Worm (Caenorhabditis elegans) whole organism, L1 larva: Measurements from ENCODE around the gene srx-47.

Experiments
- C04F5.9 ChIP-seq: sonication (generic microtip); optimal IDR thresholded peaks from 2 replicates; lab custom pipeline; 2016; ENCODE audit warnings: missing genetic modification characterization, missing compliant biosample characterization
- C34B4.2 ChIP-seq: sonication (generic microtip); optimal IDR thresholded peaks from 2 replicates; lab custom pipeline; 2017; ENCODE audit warnings: mild to moderate bottlenecking, missing genetic modification characterization, missing compliant biosample characterization
- F16B12.6 ChIP-seq: fragments of 150-350 bp; optimal IDR thresholded peaks from 2 replicates; lab custom pipeline; 2014; ENCODE audit warnings: missing biosample characterization, missing genetic modification characterization
- Y116A8C.19 ChIP-seq: sonication (generic microtip); optimal IDR thresholded peaks from 2 replicates; lab custom pipeline; 2016; ENCODE audit warnings: missing compliant biosample characterization, missing genetic modification characterization, borderline replicate concordance
- alr-1 ChIP-seq: fragments of 200-800 bp; sonication (Bioruptor generic); optimal IDR thresholded peaks from 2 replicates; lab custom pipeline; 2018; ENCODE audit warnings: borderline replicate concordance, mild to moderate bottlenecking, missing genetic modification characterization, missing compliant biosample characterization
- aly-2 ChIP-seq: fragments of 150-350 bp; optimal IDR thresholded peaks from 2 replicates; lab custom pipeline; 2014; ENCODE audit warnings: missing biosample characterization, missing genetic modification characterization
- ama-1 ChIP-seq: fragments of 150-350 bp; optimal IDR thresholded peaks from 2 replicates; lab custom pipeline; 2014
- ceh-90 ChIP-seq: sonication (generic microtip); optimal IDR thresholded peaks from 2 replicates; lab custom pipeline; 2016; ENCODE audit warnings: missing genetic modification characterization, missing compliant biosample characterization
- ces-1 ChIP-seq: fragments of 150-350 bp; optimal IDR thresholded peaks from 2 replicates; lab custom pipeline; 2014; ENCODE audit warnings: missing biosample characterization, missing genetic modification reagents, missing genetic modification characterization
- dsc-1 ChIP-seq: sonication (generic microtip); optimal IDR thresholded peaks from 2 replicates; lab custom pipeline; 2016; ENCODE audit warnings: mild to moderate bottlenecking, missing genetic modification characterization, missing compliant biosample characterization
- efl-1 ChIP-seq, 4 experiments: fragments of 150-350 bp; optimal IDR thresholded peaks in 3 of 4; peaks in 1 of 4; 1 replicate in 1 of 4; 2 replicates in 3 of 4; lab custom pipeline; 2014; ENCODE audit warnings: missing biosample characterization in 2 of 4, missing genetic modification characterization in 2 of 4, missing genetic modification reagents in 2 of 4
- efl-3 ChIP-seq: fragments of 200-800 bp; sonication (Bioruptor generic); optimal IDR thresholded peaks from 2 replicates; lab custom pipeline; 2018; ENCODE audit warnings: mild to moderate bottlenecking, missing genetic modification characterization, missing compliant biosample characterization
- egl-13 ChIP-seq: sonication (generic microtip); optimal IDR thresholded peaks from 2 replicates; lab custom pipeline; 2016; ENCODE audit warnings: missing genotype, missing genetic modification reagents, missing genetic modification characterization, missing compliant biosample characterization
- elt-3 ChIP-seq, 6 experiments: fragments of 150-350 bp in 1 of 6; sonication (generic microtip); optimal IDR thresholded peaks; 2 replicates each; lab custom pipeline; 2017 to 2018; ENCODE audit warnings: missing biosample characterization in 6 of 6, missing genetic modification characterization in 6 of 6, inconsistent platforms in 1 of 6
- fkh-10 ChIP-seq: sonication (generic microtip); optimal IDR thresholded peaks from 2 replicates; lab custom pipeline; 2017; ENCODE audit warnings: missing biosample characterization, missing genetic modification reagents, missing genetic modification characterization
- fkh-8 ChIP-seq: sonication (generic microtip); optimal IDR thresholded peaks from 2 replicates; lab custom pipeline; 2016; ENCODE audit warnings: mild to moderate bottlenecking, missing genetic modification characterization, missing compliant biosample characterization
- fos-1 ChIP-seq: fragments of 150-350 bp; optimal IDR thresholded peaks from 2 replicates; lab custom pipeline; 2014; ENCODE audit warnings: missing biosample characterization, missing genetic modification characterization
- grh-1 ChIP-seq: fragments of 200-800 bp; sonication (Bioruptor generic); IDR thresholded peaks from 2 replicates; pipeline ENCODE4 v1.3.6; 2022; ENCODE audit warnings: missing genetic modification reagents, missing genetic modification characterization, missing compliant biosample characterization
- hlh-17 ChIP-seq: fragments of 200-800 bp; sonication (Bioruptor generic); optimal IDR thresholded peaks from 2 replicates; lab custom pipeline; 2018; ENCODE audit warnings: missing genetic modification characterization, mild to moderate bottlenecking, missing compliant biosample characterization, moderate library complexity, borderline replicate concordance
- hlh-4 ChIP-seq: sonication (generic microtip); optimal IDR thresholded peaks from 2 replicates; lab custom pipeline; 2016; ENCODE audit warnings: mild to moderate bottlenecking, missing genetic modification characterization, missing compliant biosample characterization
- hpl-2 ChIP-seq: fragments of 150-350 bp; optimal IDR thresholded peaks from 2 replicates; lab custom pipeline; 2014; ENCODE audit warnings: missing biosample characterization, missing genetic modification reagents, missing genetic modification characterization
- isw-1 ChIP-seq: fragments of 200-800 bp; sonication (Bioruptor generic); IDR thresholded peaks from 2 replicates; pipeline ENCODE4 v1.3.6; 2022; ENCODE audit warnings: missing genetic modification characterization, missing compliant biosample characterization
- lin-13 ChIP-seq: fragments of 150-350 bp; optimal IDR thresholded peaks from 2 replicates; lab custom pipeline; 2014; ENCODE audit warnings: missing biosample characterization, missing genetic modification reagents, missing genetic modification characterization
- lin-15B ChIP-seq: fragments of 150-350 bp; sonication (generic microtip); optimal IDR thresholded peaks from 3 replicates; lab custom pipeline; 2014; ENCODE audit warnings: missing biosample characterization, missing genetic modification characterization
- lin-35 ChIP-seq, 2 experiments: fragments of 150-350 bp; optimal IDR thresholded peaks; 2 replicates each; lab custom pipeline; 2014; ENCODE audit warnings: missing biosample characterization in 2 of 2, missing genetic modification characterization in 2 of 2, missing genetic modification reagents in 2 of 2
- lsy-2 ChIP-seq, 2 experiments: fragments of 150-350 bp; optimal IDR thresholded peaks; 2 replicates each; lab custom pipeline; 2014; ENCODE audit warnings: missing biosample characterization in 2 of 2, missing genetic modification characterization in 2 of 2
- mab-9 ChIP-seq: fragments of 200-800 bp; sonication (Bioruptor generic); IDR thresholded peaks from 2 replicates; pipeline ENCODE4 v1.3.6; 2022; ENCODE audit warnings: missing genetic modification reagents, missing genetic modification characterization, missing compliant biosample characterization
- mdl-1 ChIP-seq, 2 experiments: fragments of 150-350 bp; optimal IDR thresholded peaks; 2 replicates each; lab custom pipeline; 2014 to 2017; ENCODE audit warnings: missing biosample characterization in 2 of 2, missing genetic modification characterization in 2 of 2, inconsistent platforms in 1 of 2
- mef-2 ChIP-seq: fragments of 150-350 bp; optimal IDR thresholded peaks from 2 replicates; lab custom pipeline; 2014; ENCODE audit warnings: missing biosample characterization, missing genetic modification characterization
- mep-1 ChIP-seq: fragments of 150-350 bp; optimal IDR thresholded peaks from 2 replicates; lab custom pipeline; 2014; ENCODE audit warnings: missing biosample characterization, missing genetic modification characterization
- nhr-11 ChIP-seq: fragments of 150-350 bp; optimal IDR thresholded peaks from 2 replicates; lab custom pipeline; 2014; ENCODE audit warnings: missing biosample characterization, missing genetic modification characterization
- nhr-19 ChIP-seq: fragments of 200-800 bp; sonication (Bioruptor generic); conservative IDR thresholded peaks from 2 replicates; pipeline ENCODE4 v1.3.6; 2022; ENCODE audit warnings: missing genetic modification characterization, missing compliant biosample characterization
- nhr-28 ChIP-seq: fragments of 150-350 bp; optimal IDR thresholded peaks from 2 replicates; lab custom pipeline; 2014; ENCODE audit warnings: missing biosample characterization, missing genetic modification characterization
- nhr-47 ChIP-seq: sonication (generic microtip); optimal IDR thresholded peaks from 2 replicates; lab custom pipeline; 2016; ENCODE audit warnings: mild to moderate bottlenecking, missing genetic modification characterization, moderate library complexity, missing compliant biosample characterization
- nhr-84 ChIP-seq: sonication (generic microtip); optimal IDR thresholded peaks from 2 replicates; lab custom pipeline; 2017; ENCODE audit warnings: missing biosample characterization, missing genetic modification characterization
- nhr-85 ChIP-seq: sonication (generic microtip); peaks from one replicate; lab custom pipeline; 2016; ENCODE audit warnings: missing genetic modification characterization, inconsistent platforms, missing compliant biosample characterization
- pag-3 ChIP-seq: sonication (generic microtip); optimal IDR thresholded peaks from 2 replicates; lab custom pipeline; 2017; ENCODE audit warnings: missing genetic modification characterization, mild to moderate bottlenecking, missing compliant biosample characterization, antibody characterized with exemption, borderline replicate concordance; ENCODE audit not compliant: insufficient read depth
- pax-3 ChIP-seq: fragments of 200-800 bp; sonication (Bioruptor generic); optimal IDR thresholded peaks from 2 replicates; lab custom pipeline; 2018; ENCODE audit warnings: mild to moderate bottlenecking, missing genetic modification characterization, moderate library complexity, missing compliant biosample characterization
- skn-1 ChIP-seq: fragments of 150-350 bp; optimal IDR thresholded peaks from 2 replicates; lab custom pipeline; 2014; ENCODE audit warnings: missing biosample characterization, missing genetic modification characterization
- snu-23 ChIP-seq: sonication (generic microtip); optimal IDR thresholded peaks from 2 replicates; lab custom pipeline; 2016; ENCODE audit warnings: missing genetic modification characterization, missing compliant biosample characterization
- sup-37 ChIP-seq: fragments of 200-800 bp; sonication (Bioruptor generic); optimal IDR thresholded peaks from 2 replicates; lab custom pipeline; 2018; ENCODE audit warnings: mild to moderate bottlenecking, missing genetic modification characterization, missing compliant biosample characterization
- tbx-2 ChIP-seq: sonication (generic microtip); optimal IDR thresholded peaks from 2 replicates; lab custom pipeline; 2016; ENCODE audit warnings: missing genetic modification characterization, missing compliant biosample characterization
- unc-30 ChIP-seq: sonication (generic microtip); optimal IDR thresholded peaks from 2 replicates; lab custom pipeline; 2017; ENCODE audit warnings: missing biosample characterization, missing genetic modification characterization
- unc-86 ChIP-seq: sonication (generic microtip); optimal IDR thresholded peaks from 2 replicates; lab custom pipeline; 2016; ENCODE audit warnings: missing genetic modification characterization, missing compliant biosample characterization
- vab-15 ChIP-seq: sonication (generic microtip); optimal IDR thresholded peaks from 2 replicates; lab custom pipeline; 2017; ENCODE audit warnings: missing genotype, mild to moderate bottlenecking, missing genetic modification characterization, missing compliant biosample characterization
- zag-1 ChIP-seq: fragments of 150-350 bp; optimal IDR thresholded peaks from 2 replicates; lab custom pipeline; 2014; ENCODE audit warnings: missing biosample characterization, missing genetic modification characterization
- zip-4 ChIP-seq: fragments of 200-800 bp; sonication (Bioruptor generic); optimal IDR thresholded peaks from 2 replicates; lab custom pipeline; 2018; ENCODE audit warnings: mild to moderate bottlenecking, missing genetic modification characterization, moderate library complexity, missing compliant biosample characterization
- ztf-11 ChIP-seq, 2 experiments: sonication (generic microtip); optimal IDR thresholded peaks; 2 replicates each; lab custom pipeline; 2016 to 2017; ENCODE audit warnings: missing genetic modification characterization in 2 of 2, missing biosample characterization in 1 of 2, missing compliant biosample characterization in 1 of 2
- ztf-4 ChIP-seq: fragments of 150-350 bp; optimal IDR thresholded peaks from 2 replicates; lab custom pipeline; 2014; ENCODE audit warnings: missing biosample characterization, missing genetic modification characterization

Gene srx-47

DNA sequence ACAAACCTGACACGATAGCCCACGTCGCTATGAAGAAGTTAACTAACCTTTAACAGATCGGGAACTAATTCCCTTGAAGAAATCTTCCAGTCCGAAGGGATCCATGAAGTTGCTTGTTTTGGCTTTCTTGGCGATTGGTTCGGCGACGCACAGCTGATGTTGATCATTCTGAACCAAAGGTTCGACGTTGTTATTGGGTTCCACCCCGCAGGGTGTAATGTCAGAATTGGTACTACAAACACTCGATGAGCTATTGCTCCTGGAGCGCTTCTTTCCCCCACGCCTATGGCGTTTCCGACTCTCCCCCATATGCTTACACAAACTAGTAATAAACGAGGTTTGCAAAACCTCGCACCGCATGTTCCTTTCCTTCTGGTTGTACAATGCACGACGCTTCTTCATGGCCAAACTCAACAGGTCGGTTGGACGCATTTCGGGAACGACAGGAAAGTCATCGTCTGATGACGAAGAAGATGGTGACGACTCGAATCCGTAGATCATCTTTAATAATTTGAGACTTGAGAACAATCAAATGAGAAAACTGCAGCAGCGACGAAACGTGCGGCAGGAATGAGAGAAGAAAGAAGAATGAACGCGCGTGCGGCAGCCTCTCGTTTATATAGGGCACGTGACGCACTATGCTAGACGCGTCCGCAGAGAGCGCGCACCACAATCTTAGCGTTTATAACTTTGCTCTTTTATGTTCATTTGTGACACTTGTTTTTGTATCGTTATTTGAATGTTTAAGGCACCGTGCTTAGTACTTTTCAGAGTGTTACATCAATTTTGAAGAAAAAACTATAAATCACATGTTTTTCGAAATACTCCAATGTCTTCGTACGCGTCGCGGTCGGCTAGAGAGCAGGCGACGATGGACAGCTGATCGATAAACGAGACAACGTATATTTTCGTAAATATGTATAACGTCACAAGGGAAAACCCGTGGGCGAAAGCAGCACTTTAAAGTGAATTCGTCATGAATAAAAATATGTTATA lies 5.9 kb upstream of the srx-47 start, which contains the start of gene tos-1 (continued):
- TF ChIP-seq dsc-1 (tag; lab: Kevin White, UChicago) = peak; percentile 100
- peak; percentile 97 for TF ChIP-seq vab-15 (tag; lab: Kevin White, UChicago)
- peak; percentile 100 for TF ChIP-seq nhr-47
- TF ChIP-seq C04F5.9 (tag; lab: Kevin White, UChicago) = peak; percentile 89
- TF ChIP-seq hlh-4 (tag; lab: Kevin White, UChicago) = peak; percentile 73
- TF ChIP-seq isw-1 (GFP tag; lab: Robert Waterston, UW) = peak; percentile 99
- TF ChIP-seq grh-1 (GFP tag; lab: Robert Waterston, UW) = peak; percentile 99
- no peak for TF ChIP-seq alr-1 (tag; lab: Kevin White, UChicago)
- TF ChIP-seq nhr-84 = peak; percentile 71
- peak; percentile 95 for TF ChIP-seq ztf-4
- peak; percentile 95 for TF ChIP-seq mab-9 (GFP tag; lab: Robert Waterston, UW)
- TF ChIP-seq hlh-17 (GFP tag; lab: Kevin White, UChicago) = no peak
- peak; percentile 85 for TF ChIP-seq lin-13 (GFP tag; lab: Kevin White, UChicago)
- TF ChIP-seq ama-1 (lab: Kevin White, UChicago) = peak; percentile 99
- peak; percentile 66 for TF ChIP-seq lin-15B
- TF ChIP-seq mef-2 = peak; percentile 14
- TF ChIP-seq skn-1 (tag; lab: Kevin White, UChicago) = peak; percentile 69
- TF ChIP-seq fkh-10 (GFP tag; lab: Kevin White, UChicago) = peak; percentile 98
- peak; percentile 98 for TF ChIP-seq zip-4 (GFP tag; lab: Kevin White, UChicago)
- TF ChIP-seq elt-3 (tag; optimal IDR thresholded peaks at IDR 0.05; lab: Kevin White, UChicago) = peak in 5 of 6 experiments; percentile 81 to 98 (median 90)
- TF ChIP-seq ceh-90 (tag; lab: Kevin White, UChicago) = peak; percentile 35
- TF ChIP-seq mdl-1 (tag; optimal IDR thresholded peaks at IDR 0.05; lab: Kevin White, UChicago) = peak; percentile 91 to 97
- TF ChIP-seq unc-86 (tag; lab: Kevin White, UChicago) = peak; percentile 100
- TF ChIP-seq F16B12.6 (tag; lab: Kevin White, UChicago) = no peak
- peak; percentile 100 for TF ChIP-seq pax-3 (tag; lab: Kevin White, UChicago)
- peak; percentile 100 for TF ChIP-seq nhr-85 (tag; lab: Kevin White, UChicago)
- TF ChIP-seq aly-2 = peak; percentile 86
- peak; percentile 100 for TF ChIP-seq snu-23
- peak; percentile 95 for TF ChIP-seq hpl-2 (GFP tag; lab: Kevin White, UChicago)
- peak in 1 of 2 experiments; percentile 96 for TF ChIP-seq ztf-11 (tag; optimal IDR thresholded peaks at IDR 0.05; lab: Kevin White, UChicago)
- no peak for TF ChIP-seq ces-1
- TF ChIP-seq lin-35 (GFP tag; optimal IDR thresholded peaks at IDR 0.05; lab: Kevin White, UChicago) = peak; percentile 87 to 93
- TF ChIP-seq pag-3 (tag; lab: Kevin White, UChicago) = peak; percentile 7
- peak; percentile 90 to 92 for TF ChIP-seq efl-1 (optimal IDR thresholded peaks at IDR 0.05; lab: Kevin White, UChicago)
- TF ChIP-seq efl-1 (GFP tag; optimal IDR thresholded peaks at IDR 0.05 in 1 of 2; lab: Kevin White, UChicago) = peak; percentile 78 to 99
- peak; percentile 99 for TF ChIP-seq egl-13 (tag; lab: Kevin White, UChicago)
- peak; percentile 94 for TF ChIP-seq mep-1 (tag; lab: Kevin White, UChicago)
- peak; percentile 98 for TF ChIP-seq sup-37 (GFP tag; lab: Kevin White, UChicago)
- TF ChIP-seq unc-30 = no peak
- peak; percentile 44 for TF ChIP-seq Y116A8C.19 (tag; lab: Kevin White, UChicago)
- peak; percentile 99 for TF ChIP-seq tbx-2 (tag; lab: Kevin White, UChicago)
- TF ChIP-seq nhr-19 = peak; percentile 98
- peak; percentile 70 for TF ChIP-seq efl-3 (GFP tag; lab: Kevin White, UChicago)
- peak; percentile 90 for TF ChIP-seq fos-1 (tag; lab: Kevin White, UChicago)
- TF ChIP-seq lsy-2 (tag; optimal IDR thresholded peaks at IDR 0.05; lab: Kevin White, UChicago) = peak; percentile 89 to 96
- peak; percentile 97 for TF ChIP-seq nhr-11 (tag; lab: Kevin White, UChicago)
- TF ChIP-seq zag-1 (tag; lab: Kevin White, UChicago) = peak; percentile 86
- TF ChIP-seq nhr-28 = peak; percentile 72
- peak; percentile 100 for TF ChIP-seq fkh-8
- TF ChIP-seq C34B4.2 (tag; lab: Kevin White, UChicago) = peak; percentile 90
